Fruit fly (Drosophila melanogaster): ENCODE measurements around the gene CG9331.

Gene CG9331

DNA sequence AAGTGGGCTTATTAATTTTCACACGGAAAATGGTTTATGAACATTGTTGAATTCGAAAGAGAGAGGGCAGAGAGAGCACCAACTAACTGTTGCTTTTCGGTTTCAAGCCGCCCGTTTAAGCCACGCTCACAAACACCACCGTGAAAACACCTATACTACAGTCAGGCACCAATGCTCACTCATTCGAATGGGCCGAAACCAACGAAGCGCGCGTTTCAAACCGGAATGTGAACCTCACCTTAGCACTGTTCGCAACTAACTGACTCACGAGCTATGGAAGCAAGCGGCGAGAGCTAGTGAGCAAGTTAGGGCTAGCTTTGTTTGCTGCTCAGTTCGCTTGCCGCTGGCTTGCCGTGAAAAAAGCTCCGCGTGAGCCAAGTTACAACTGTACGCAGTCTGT is 28.7 kb upstream of the CG9331 start (continued):
- TF ChIP-seq B-H1 (GFP tag; IDR thresholded peaks at IDR 0.05) (no peak), CG13287 (GFP tag; IDR thresholded peaks at IDR 0.05; ENCODE audit: partially characterized antibody) (peak; percentile 42), CG17361 (GFP tag; IDR thresholded peaks at IDR 0.05) (no peak), chn (GFP tag; optimal IDR thresholded peaks at IDR 0.05) (no peak), Dbx (GFP tag; IDR thresholded peaks at IDR 0.05) (no peak), gem (tag; optimal IDR thresholded peaks at IDR 0.05) (no peak), Max (GFP tag; optimal IDR thresholded peaks at IDR 0.05) (no peak), vvl (GFP tag; IDR thresholded peaks at IDR 0.05) (peak; percentile 35; the same call in 1 of the 2 replicates), eve (GFP tag; optimal IDR thresholded peaks at IDR 0.05) (no peak), CG10565 (GFP tag; optimal IDR thresholded peaks at IDR 0.05) (no peak), CG30431 (GFP tag; optimal IDR thresholded peaks at IDR 0.05) (no peak), CG2712 (tag; optimal IDR thresholded peaks at IDR 0.05) (no peak), cg (GFP tag; optimal IDR thresholded peaks at IDR 0.05) (peak; percentile 74), Ssrp (tag; optimal IDR thresholded peaks at IDR 0.05) (no peak), Doc3 (GFP tag; IDR thresholded peaks at IDR 0.05; ENCODE audit: partially characterized antibody) (no peak), Bteb2 (GFP tag; optimal IDR thresholded peaks at IDR 0.05) (no peak), tup (GFP tag; optimal IDR thresholded peaks at IDR 0.05) (no peak), CG14710 (tag; optimal IDR thresholded peaks at IDR 0.05) (no peak), CG17328 (GFP tag; IDR thresholded peaks at IDR 0.05) (0 out of 2 replicates have a peak, but pooled peaks have one; percentile 25), D19A (tag; optimal IDR thresholded peaks at IDR 0.05) (no peak), onecut (GFP tag; IDR thresholded peaks at IDR 0.05) (peak; percentile 32; the same call in 1 of the 2 replicates), vnd (GFP tag; IDR thresholded peaks at IDR 0.05; ENCODE audit: partially characterized antibody) (no peak), Blimp-1 (GFP tag; optimal IDR thresholded peaks at IDR 0.05) (no peak), zfh2 (GFP tag; optimal IDR thresholded peaks at IDR 0.05) (no peak), CG8478 (optimal IDR thresholded peaks at IDR 0.05) (no peak), ssp (GFP tag; IDR thresholded peaks at IDR 0.05) (no peak), NfI (GFP tag; optimal IDR thresholded peaks at IDR 0.05) (no peak), bsh (GFP tag; optimal IDR thresholded peaks at IDR 0.05) (no peak), disco-r (GFP tag; optimal IDR thresholded peaks at IDR 0.05) (no peak), CG17829 (tag; optimal IDR thresholded peaks at IDR 0.05) (peak; percentile 24), abd-A (tag; optimal IDR thresholded peaks at IDR 0.05) (no peak), CG15011 (GFP tag; optimal IDR thresholded peaks at IDR 0.05) (no peak), dpn (GFP tag; optimal IDR thresholded peaks at IDR 0.05) (no peak), lab (GFP tag; optimal IDR thresholded peaks at IDR 0.05) (no peak), danr (GFP tag; IDR thresholded peaks at IDR 0.05) (no peak), CG13775 (GFP tag; optimal IDR thresholded peaks at IDR 0.05) (no peak), CG14860 (GFP tag; IDR thresholded peaks at IDR 0.05; ENCODE audit: partially characterized antibody) (no peak), CG1529 (GFP tag; optimal IDR thresholded peaks at IDR 0.05) (no peak), Hmr (GFP tag; optimal IDR thresholded peaks at IDR 0.05) (peak; percentile 5), pho (GFP tag; optimal IDR thresholded peaks at IDR 0.05) (no peak), tgo (GFP tag; IDR thresholded peaks at IDR 0.05) (no peak), bbx (GFP tag; IDR thresholded peaks at IDR 0.05; ENCODE audit: partially characterized antibody) (peak; percentile 54), Eip74EF (GFP tag; optimal IDR thresholded peaks at IDR 0.05) (no peak), pan (optimal IDR thresholded peaks at IDR 0.05) (no peak), pan (GFP tag; optimal IDR thresholded peaks at IDR 0.05 in 1 of 2, IDR thresholded peaks at IDR 0.05 in 1 of 2) (no peak), CG30403 (GFP tag; optimal IDR thresholded peaks at IDR 0.05) (no peak), her (GFP tag; optimal IDR thresholded peaks at IDR 0.05) (peak; percentile 45), Nf-YC (tag; optimal IDR thresholded peaks at IDR 0.05) (no peak), Hr78 (GFP tag; optimal IDR thresholded peaks at IDR 0.05) (no peak), CG8290 (GFP tag; optimal IDR thresholded peaks at IDR 0.05) (no peak), CG8290 (tag; optimal IDR thresholded peaks at IDR 0.05) (peak in 1 of 2 experiments; percentile 60)

Measured in whole organism, embryonic.